Worm (Caenorhabditis elegans): ENCODE results near the gene Y41D4B.15.
A peak's percentile ranks its signal among the peaks of the same experiment; 100 is the strongest.

Y41D4B.15 gene

ce11 chrIV:1548457-1548861, 15.4 kb upstream of the Y41D4B.15 start, which contains the start of gene col-107:
Gene col-107 (plus strand): TSS chrIV:1548721.
- no peak for TF ChIP-seq hsf-1 (GFP tag; IDR thresholded peaks at IDR 0.05)
- TF ChIP-seq attf-3 (GFP tag; conservative IDR thresholded peaks at IDR 0.05): no peak
- TF ChIP-seq xnd-1 (tag; optimal IDR thresholded peaks at IDR 0.05): no peak
- TF ChIP-seq attf-5 (GFP tag; optimal IDR thresholded peaks at IDR 0.05): no peak
- no peak for TF ChIP-seq rcor-1 (GFP tag; IDR thresholded peaks at IDR 0.05)
- no peak for TF ChIP-seq C17E4.6 (GFP tag; IDR thresholded peaks at IDR 0.05)
- no peak for TF ChIP-seq lir-1 (GFP tag; conservative IDR thresholded peaks at IDR 0.05)
- TF ChIP-seq bed-2 (GFP tag; IDR thresholded peaks at IDR 0.05): no peak
- no peak for TF ChIP-seq ceh-27 (GFP tag; optimal IDR thresholded peaks at IDR 0.05)
- TF ChIP-seq snpc-3.4 (tag; optimal IDR thresholded peaks at IDR 0.05): no peak
- no peak for TF ChIP-seq ekl-4 (GFP tag; IDR thresholded peaks at IDR 0.05)

- TF ChIP-seq gei-17 (GFP tag; optimal IDR thresholded peaks at IDR 0.05) (no peak), rpc-1 (optimal IDR thresholded peaks at IDR 0.05) (no peak), rpc-1 (tag; optimal IDR thresholded peaks at IDR 0.05) (no peak), lin-26 (GFP tag; IDR thresholded peaks at IDR 0.05) (0 out of 2 replicates have a peak, but pooled peaks have one; percentile 36), F52B5.7 (tag; optimal IDR thresholded peaks at IDR 0.05) (no peak), egrh-3 (GFP tag; IDR thresholded peaks at IDR 0.05) (peak; percentile 99), zfh-2 (GFP tag; conservative IDR thresholded peaks at IDR 0.05) (peak; percentile 97), mcd-1 (GFP tag; IDR thresholded peaks at IDR 0.05) (peak; percentile 43; the same call in 1 of the 2 replicates), B0336.3 (GFP tag; IDR thresholded peaks at IDR 0.05) (no peak), madf-3 (GFP tag; IDR thresholded peaks at IDR 0.05) (no peak), Y56A3A.18 (GFP tag; IDR thresholded peaks at IDR 0.05) (0 out of 2 replicates have a peak, but pooled peaks have one; percentile 46), chd-7 (tag; optimal IDR thresholded peaks at IDR 0.05) (peak; percentile 6)
Observed at ce11 chrIV:1549095-1550093, 14.5 kb upstream of the Y41D4B.15 start.

- no peak for TF ChIP-seq mcd-1 (GFP tag; IDR thresholded peaks at IDR 0.05)
- TF ChIP-seq B0336.3 (GFP tag; IDR thresholded peaks at IDR 0.05): no peak
- TF ChIP-seq somi-1 (GFP tag; optimal IDR thresholded peaks at IDR 0.05): no peak
Observed at ce11 chrIV:1550131-1550530, 13.8 kb upstream of the Y41D4B.15 start, which contains the start of gene C34H4.5. Gene C34H4.5 (minus strand): TSS chrIV:1550231.

- TF ChIP-seq ccch-3 (GFP tag; optimal IDR thresholded peaks at IDR 0.05) (no peak), nhr-80 (tag; optimal IDR thresholded peaks at IDR 0.05) (peak; percentile 37), ets-4 (GFP tag; optimal IDR thresholded peaks at IDR 0.05) (no peak)
Observed at ce11 chrIV:1550578-1550977, 13.3 kb upstream of the Y41D4B.15 start, which contains the start of gene tag-244. Gene tag-244 (plus strand): TSS chrIV:1550878.

- TF ChIP-seq Y56A3A.18 (GFP tag; IDR thresholded peaks at IDR 0.05): no peak
- peak; percentile 46 for TF ChIP-seq nhr-80 (tag; optimal IDR thresholded peaks at IDR 0.05)
Observed at ce11 chrIV:1553195-1553918, 10.5 kb upstream of the Y41D4B.15 start, which contains the start of gene C34H4.2. Gene C34H4.2 (plus strand): TSS chrIV:1553752.

Data from whole organism, young adult.